Fruit fly (Drosophila melanogaster): Measurements from ENCODE around the gene CycK.

DNA sequence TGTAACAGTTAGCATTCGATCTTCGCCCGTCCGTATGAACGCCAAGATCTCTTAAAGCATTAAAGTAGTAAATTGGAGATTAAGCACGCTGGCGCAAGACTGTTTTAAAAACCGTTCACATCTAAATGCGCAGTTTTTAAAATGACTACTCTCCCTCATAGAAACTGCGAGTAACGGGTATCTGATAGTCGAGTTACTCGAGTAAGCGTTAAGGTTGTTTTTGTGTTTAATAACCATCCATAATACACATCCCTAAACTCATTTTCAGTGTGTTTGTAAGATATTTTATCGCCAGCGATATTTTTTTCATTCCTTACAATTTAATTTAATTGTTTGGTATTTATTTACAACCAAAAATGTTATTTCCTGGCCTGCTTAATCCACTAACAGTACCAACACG, 29.9 kb upstream of the CycK start:
- TF ChIP-seq CG13624 (GFP tag; optimal IDR thresholded peaks at IDR 0.05) (no peak), br (optimal IDR thresholded peaks at IDR 0.05) (no peak), Ptx1 (GFP tag; IDR thresholded peaks at IDR 0.05) (no peak), MESR4 (GFP tag; optimal IDR thresholded peaks at IDR 0.05) (no peak), Pdp1 (GFP tag; optimal IDR thresholded peaks at IDR 0.05) (no peak), h (optimal IDR thresholded peaks at IDR 0.05) (no peak), Sry-δ (GFP tag; optimal IDR thresholded peaks at IDR 0.05) (no peak)
